Fruit fly (Drosophila melanogaster): ENCODE results near the gene nAChRalpha6.

The nAChRalpha6 gene

DNA sequence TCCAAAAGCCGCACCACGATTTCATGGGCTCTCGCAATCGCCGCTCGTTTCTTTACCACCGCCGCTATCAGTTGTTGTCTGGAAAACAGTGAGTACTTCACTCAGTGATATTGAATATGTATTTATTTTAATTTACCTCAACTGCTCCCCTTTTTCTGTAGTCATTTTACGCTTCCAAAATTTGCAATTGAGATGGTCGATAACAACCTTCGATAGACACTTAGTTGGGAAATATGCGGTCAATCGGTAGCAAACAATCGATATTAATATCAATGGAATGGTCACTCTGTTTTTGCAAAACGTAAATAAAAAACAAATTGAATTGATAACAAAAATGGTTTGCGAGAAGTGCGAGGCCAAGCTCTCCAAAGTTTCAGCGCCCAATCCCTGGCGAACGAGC, 4.5 kb upstream of the nAChRalpha6 start, which contains the start of the genes CG34183 and CG4537:
Gene CG34183 (minus strand): TSS at position 197 of the 400 bp plus-strand sequence.
Gene CG4537 (plus strand): TSS at position 310 of the 400 bp plus-strand sequence.
- TF ChIP-seq foxo (GFP tag; optimal IDR thresholded peaks at IDR 0.05) (no peak), psq (GFP tag; optimal IDR thresholded peaks at IDR 0.05) (no peak), fru (GFP tag; optimal IDR thresholded peaks at IDR 0.05) (no peak), Rel (GFP tag; optimal IDR thresholded peaks at IDR 0.05) (no peak), Rel (tag; optimal IDR thresholded peaks at IDR 0.05) (no peak), rgr (GFP tag; optimal IDR thresholded peaks at IDR 0.05) (peak; percentile 33), Myc (optimal IDR thresholded peaks at IDR 0.05) (no peak), Hr78 (GFP tag; optimal IDR thresholded peaks at IDR 0.05) (no peak), h (GFP tag; optimal IDR thresholded peaks at IDR 0.05) (peak; percentile 1), brk (GFP tag; optimal IDR thresholded peaks at IDR 0.05) (no peak), pan (optimal IDR thresholded peaks at IDR 0.05) (no peak), dmrt93B (GFP tag; optimal IDR thresholded peaks at IDR 0.05) (no peak), Dfd (GFP tag; optimal IDR thresholded peaks at IDR 0.05) (no peak), CG9705 (GFP tag; optimal IDR thresholded peaks at IDR 0.05) (no peak), usp (GFP tag; optimal IDR thresholded peaks at IDR 0.05) (no peak), CG32264 (GFP tag; optimal IDR thresholded peaks at IDR 0.05) (peak; percentile 3), dl (GFP tag; optimal IDR thresholded peaks at IDR 0.05; ENCODE audit: insufficient read depth in 1 of 2, partially characterized antibody in 2 of 2) (no peak)

- TF ChIP-seq Vsx2 (GFP tag; optimal IDR thresholded peaks at IDR 0.05; ENCODE audit: partially characterized antibody) (peak; percentile 99), dmrt93B (GFP tag; optimal IDR thresholded peaks at IDR 0.05) (no peak), Myc (optimal IDR thresholded peaks at IDR 0.05) (peak; percentile 83)
Observed at dm6 chr2L:9887856-9888269, 1.8 kb upstream of the nAChRalpha6 start, which contains the start of gene Fkbp59. TSS of gene Fkbp59 (plus strand) at chr2L:9888005.

DNA sequence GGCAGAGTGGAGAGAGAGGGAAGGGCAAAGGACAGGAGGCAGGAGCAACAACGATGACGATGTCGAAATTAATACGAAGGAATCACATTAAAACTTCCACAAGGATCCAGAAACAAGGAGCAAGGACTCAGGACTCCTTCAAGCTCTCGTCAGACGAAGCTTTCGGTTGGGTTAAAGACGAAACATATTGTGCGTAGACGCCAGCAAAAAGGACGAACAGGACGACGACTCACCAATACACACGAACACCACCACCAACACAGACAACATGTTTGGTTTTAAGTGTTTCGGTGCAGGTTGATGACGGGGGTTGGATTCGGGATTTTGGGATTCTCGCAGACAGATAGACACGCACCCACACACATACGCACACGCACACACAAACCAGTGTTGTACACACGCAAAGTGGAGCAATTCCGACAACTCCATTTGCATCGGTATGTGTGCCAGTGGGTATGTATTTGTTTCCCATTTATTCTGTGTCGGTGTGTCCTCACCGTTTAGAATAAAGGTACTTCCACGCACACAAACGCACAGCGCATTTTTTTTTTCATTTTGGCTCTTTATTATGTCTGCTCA, 3.6 kb downstream of the nAChRalpha6 start:
- TF ChIP-seq ey (GFP tag; optimal IDR thresholded peaks at IDR 0.05), result no peak
- no peak for TF ChIP-seq CG9705 (GFP tag; optimal IDR thresholded peaks at IDR 0.05)
- TF ChIP-seq pan (optimal IDR thresholded peaks at IDR 0.05), result no peak
- TF ChIP-seq Hr83 (GFP tag; optimal IDR thresholded peaks at IDR 0.05; ENCODE audit: poor library complexity, severe bottlenecking), result no peak
- TF ChIP-seq Myc (optimal IDR thresholded peaks at IDR 0.05), result no peak
- no peak for TF ChIP-seq Hnf4 (GFP tag; optimal IDR thresholded peaks at IDR 0.05)
- no peak for TF ChIP-seq dmrt93B (GFP tag; optimal IDR thresholded peaks at IDR 0.05)
- no peak for TF ChIP-seq sv (GFP tag; optimal IDR thresholded peaks at IDR 0.05)
- TF ChIP-seq N (GFP tag; optimal IDR thresholded peaks at IDR 0.05), result no peak
- TF ChIP-seq fru (GFP tag; optimal IDR thresholded peaks at IDR 0.05), result no peak
- no peak for TF ChIP-seq foxo (GFP tag; optimal IDR thresholded peaks at IDR 0.05)
- TF ChIP-seq Dif (GFP tag; optimal IDR thresholded peaks at IDR 0.05; ENCODE audit: partially characterized antibody), result no peak
- no peak for TF ChIP-seq Vsx2 (GFP tag; optimal IDR thresholded peaks at IDR 0.05; ENCODE audit: partially characterized antibody)
- no peak for TF ChIP-seq Sp1 (GFP tag; optimal IDR thresholded peaks at IDR 0.05)
- TF ChIP-seq Dfd (GFP tag; optimal IDR thresholded peaks at IDR 0.05), result no peak
- no peak for TF ChIP-seq OdsH (GFP tag; optimal IDR thresholded peaks at IDR 0.05)
- TF ChIP-seq sage (GFP tag; optimal IDR thresholded peaks at IDR 0.05), result no peak
- no peak for TF ChIP-seq CG32264 (GFP tag; optimal IDR thresholded peaks at IDR 0.05)
- no peak for TF ChIP-seq Mio (GFP tag; optimal IDR thresholded peaks at IDR 0.05)

DNA sequence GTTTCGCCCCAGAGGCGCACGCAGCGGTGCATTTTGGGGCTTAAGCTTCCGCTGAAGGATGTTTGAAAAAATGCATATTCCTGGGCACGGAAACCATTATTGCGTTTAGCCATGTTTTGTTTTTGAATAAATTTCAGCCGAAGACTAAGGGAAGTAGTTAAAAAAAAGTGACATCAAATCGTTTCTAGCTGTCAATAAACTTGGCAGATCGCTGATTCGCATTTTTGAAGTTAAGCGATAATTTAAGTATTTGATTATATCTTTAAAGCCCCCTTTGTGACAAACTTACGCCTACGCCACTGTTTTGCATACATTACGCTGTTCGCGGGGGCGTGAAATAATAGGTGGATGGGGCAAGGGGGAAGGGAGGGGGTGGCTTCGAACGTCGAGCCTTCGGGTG, 21.7 kb downstream of the nAChRalpha6 start:
- TF ChIP-seq psq (GFP tag; optimal IDR thresholded peaks at IDR 0.05) (no peak), tai (GFP tag; optimal IDR thresholded peaks at IDR 0.05) (no peak), Mio (GFP tag; optimal IDR thresholded peaks at IDR 0.05) (no peak), fru (GFP tag; optimal IDR thresholded peaks at IDR 0.05) (peak; percentile 18), ey (GFP tag; optimal IDR thresholded peaks at IDR 0.05) (peak; percentile 12), N (GFP tag; optimal IDR thresholded peaks at IDR 0.05) (no peak), Sp1 (GFP tag; optimal IDR thresholded peaks at IDR 0.05) (peak; percentile 23), h (GFP tag; optimal IDR thresholded peaks at IDR 0.05) (no peak), sage (GFP tag; optimal IDR thresholded peaks at IDR 0.05) (no peak), CG9705 (GFP tag; optimal IDR thresholded peaks at IDR 0.05) (no peak), foxo (GFP tag; optimal IDR thresholded peaks at IDR 0.05) (peak in 1 of 2 experiments; percentile 35), Myc (optimal IDR thresholded peaks at IDR 0.05) (no peak), rgr (GFP tag; optimal IDR thresholded peaks at IDR 0.05) (no peak), br (GFP tag; optimal IDR thresholded peaks at IDR 0.05) (no peak), HLH106 (tag; optimal IDR thresholded peaks at IDR 0.05) (peak; percentile 17), Hr83 (GFP tag; optimal IDR thresholded peaks at IDR 0.05; ENCODE audit: poor library complexity, severe bottlenecking) (no peak), dmrt93B (GFP tag; optimal IDR thresholded peaks at IDR 0.05) (no peak), usp (GFP tag; optimal IDR thresholded peaks at IDR 0.05) (no peak), GATAd (GFP tag; optimal IDR thresholded peaks at IDR 0.05) (no peak)

Measured in whole organism, wandering third instar larva.